Fruit fly (Drosophila melanogaster): ENCODE measurements around the gene CG3106.

DNA sequence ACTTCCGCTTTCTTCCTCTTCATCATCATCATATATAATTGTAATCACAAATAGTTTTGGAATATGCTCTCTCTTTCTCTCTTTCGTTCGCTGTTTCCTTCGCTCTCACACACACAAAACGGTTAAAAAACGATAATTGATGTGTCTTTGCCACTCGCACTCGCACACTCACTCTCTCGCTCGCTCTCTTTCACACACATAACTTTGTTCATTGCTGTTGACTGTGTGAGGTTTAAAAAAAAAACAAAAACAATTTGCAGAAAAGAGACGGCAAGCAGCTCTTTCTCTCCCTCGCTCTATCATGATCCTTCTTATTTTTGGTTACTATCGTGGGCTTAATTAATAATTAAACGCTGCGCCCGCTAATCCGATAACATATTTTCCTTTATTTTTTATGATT is 3.8 kb upstream of the CG3106 start:
- TF ChIP-seq CG18476 (GFP tag; optimal IDR thresholded peaks at IDR 0.05) (no peak), CG4282 (GFP tag; optimal IDR thresholded peaks at IDR 0.05) (no peak), ssp (GFP tag; IDR thresholded peaks at IDR 0.05) (no peak)
